Fruit fly (Drosophila melanogaster): ENCODE results near the gene Usp12-46.
A peak's percentile ranks its signal among the peaks of the same experiment; 100 is the strongest.

Gene Usp12-46

dm6 chr3R:22745432-22745831 lies 5.3 kb upstream of the Usp12-46 start, which contains the start of the genes vret and HP1c (continued):
- no peak for TF ChIP-seq lov (optimal IDR thresholded peaks at IDR 0.05)
- no peak for TF ChIP-seq lov (GFP tag; IDR thresholded peaks at IDR 0.05)
- TF ChIP-seq tx (GFP tag; optimal IDR thresholded peaks at IDR 0.05) = no peak
- TF ChIP-seq CG3407 (GFP tag; optimal IDR thresholded peaks at IDR 0.05) = no peak
- TF ChIP-seq gsb-n (tag; optimal IDR thresholded peaks at IDR 0.05) = no peak
- TF ChIP-seq Bgb (GFP tag; IDR thresholded peaks at IDR 0.05; ENCODE audit: partially characterized antibody) = 0 out of 2 replicates have a peak, but pooled peaks have one; percentile 10
- no peak for TF ChIP-seq lbe (GFP tag; optimal IDR thresholded peaks at IDR 0.05)
- no peak for TF ChIP-seq zen2 (GFP tag; IDR thresholded peaks at IDR 0.05; ENCODE audit: partially characterized antibody)
- no peak for TF ChIP-seq yki (optimal IDR thresholded peaks at IDR 0.05)
- TF ChIP-seq dm (GFP tag; optimal IDR thresholded peaks at IDR 0.05) = no peak
- peak; percentile 56; the same call in 1 of the 2 replicates for TF ChIP-seq CG13287 (GFP tag; IDR thresholded peaks at IDR 0.05; ENCODE audit: partially characterized antibody)
- peak; percentile 85 for TF ChIP-seq CG9797 (GFP tag; optimal IDR thresholded peaks at IDR 0.05)
- TF ChIP-seq CG34422 (GFP tag; IDR thresholded peaks at IDR 0.05) = peak; percentile 31; the same call in 1 of the 3 replicates
- peak; percentile 24 for TF ChIP-seq Sry-δ (GFP tag; optimal IDR thresholded peaks at IDR 0.05)
- TF ChIP-seq CG10431 (GFP tag; optimal IDR thresholded peaks at IDR 0.05) = no peak
- peak; percentile 10 for TF ChIP-seq YL-1 (GFP tag; optimal IDR thresholded peaks at IDR 0.05)
- no peak for TF ChIP-seq Oaz (GFP tag; IDR thresholded peaks at IDR 0.05)
- peak; percentile 74 for TF ChIP-seq Myb (GFP tag; optimal IDR thresholded peaks at IDR 0.05)
- no peak for TF ChIP-seq gem (tag; optimal IDR thresholded peaks at IDR 0.05)
- peak; percentile 53 for TF ChIP-seq trem (tag; optimal IDR thresholded peaks at IDR 0.05)
- TF ChIP-seq CG2889 (GFP tag; IDR thresholded peaks at IDR 0.05) = no peak
- no peak for TF ChIP-seq CG16815 (GFP tag; optimal IDR thresholded peaks at IDR 0.05)
- no peak for TF ChIP-seq CG16863 (GFP tag; optimal IDR thresholded peaks at IDR 0.05)
- TF ChIP-seq Sin3A (optimal IDR thresholded peaks at IDR 0.05) = peak; percentile 61
- peak; percentile 17 for TF ChIP-seq CG30020 (tag; optimal IDR thresholded peaks at IDR 0.05)
- TF ChIP-seq Ptx1 (GFP tag; IDR thresholded peaks at IDR 0.05) = no peak
- TF ChIP-seq Optix (GFP tag; IDR thresholded peaks at IDR 0.05) = no peak
- peak; percentile 37; the same call in 1 of the 3 replicates for TF ChIP-seq CG34224 (GFP tag; IDR thresholded peaks at IDR 0.05; ENCODE audit: partially characterized antibody)
- TF ChIP-seq chinmo (GFP tag; IDR thresholded peaks at IDR 0.05; ENCODE audit: partially characterized antibody) = no peak
- peak; percentile 83 for TF ChIP-seq gfzf (GFP tag; optimal IDR thresholded peaks at IDR 0.05)
- no peak for TF ChIP-seq Xbp1 (GFP tag; optimal IDR thresholded peaks at IDR 0.05)
- TF ChIP-seq CG12942 (GFP tag; optimal IDR thresholded peaks at IDR 0.05) = no peak
- TF ChIP-seq NfI (GFP tag; optimal IDR thresholded peaks at IDR 0.05) = no peak
- TF ChIP-seq MESR4 (GFP tag; optimal IDR thresholded peaks at IDR 0.05) = peak; percentile 84
- peak; percentile 5 for TF ChIP-seq CHES-1-like (GFP tag; optimal IDR thresholded peaks at IDR 0.05)
- TF ChIP-seq CG8089 (GFP tag; optimal IDR thresholded peaks at IDR 0.05) = no peak
- 0 out of 2 replicates have a peak, but pooled peaks have one; percentile 30 for TF ChIP-seq sna (GFP tag; IDR thresholded peaks at IDR 0.05; ENCODE audit: partially characterized antibody)
- no peak for TF ChIP-seq NC2β (GFP tag; optimal IDR thresholded peaks at IDR 0.05)
- TF ChIP-seq CG8290 (GFP tag; optimal IDR thresholded peaks at IDR 0.05) = no peak
- TF ChIP-seq CG8290 (tag; optimal IDR thresholded peaks at IDR 0.05) = no peak
- TF ChIP-seq CG17186 (GFP tag; optimal IDR thresholded peaks at IDR 0.05) = peak; percentile 50
- TF ChIP-seq CG1233 (GFP tag; optimal IDR thresholded peaks at IDR 0.05) = no peak
- peak; percentile 76 for TF ChIP-seq Med (GFP tag)
- TF ChIP-seq CG2199 (GFP tag; IDR thresholded peaks at IDR 0.05) = peak; percentile 48; the same call in 1 of the 3 replicates
- no peak for TF ChIP-seq Deaf1 (tag; optimal IDR thresholded peaks at IDR 0.05)
- TF ChIP-seq D19A (tag; optimal IDR thresholded peaks at IDR 0.05) = no peak
- peak; percentile 46 for TF ChIP-seq BEAF-32 (GFP tag; optimal IDR thresholded peaks at IDR 0.05)
- peak; percentile 46; the same call in 1 of the 3 replicates for TF ChIP-seq Opbp (GFP tag; IDR thresholded peaks at IDR 0.05; ENCODE audit: partially characterized antibody)
- peak; percentile 97 for TF ChIP-seq CG1603 (tag; optimal IDR thresholded peaks at IDR 0.05)

All from whole organism, embryonic.